Fruit fly (Drosophila melanogaster) whole organism, embryonic: ENCODE measurements around the gene RabX4.
A peak's percentile ranks its signal among the peaks of the same experiment; 100 is the strongest.

Source experiments
- B-H2 ChIP-seq: fragments of 200-800 bp; sonication (Bioruptor generic); optimal IDR thresholded peaks from 2 replicates; lab custom pipeline; 2018; ENCODE audit warnings: missing biosample characterization, mild to moderate bottlenecking, missing genetic modification characterization
- CG10654 ChIP-seq: fragments of 200-800 bp; sonication (Bioruptor generic); optimal IDR thresholded peaks from 2 replicates; lab custom pipeline; 2016; ENCODE audit warnings: missing biosample characterization, missing genetic modification characterization
- CG11560 ChIP-seq: fragments of 200-800 bp; sonication (Bioruptor generic); IDR thresholded peaks from 3 replicates; pipeline ENCODE4 v1.3.6; 2022; ENCODE audit warnings: missing biosample characterization, missing genetic modification characterization
- CG12155 ChIP-seq: fragments of 200-800 bp; sonication (Bioruptor generic); optimal IDR thresholded peaks from 3 replicates; lab custom pipeline; 2016; ENCODE audit warnings: missing biosample characterization, missing genetic modification characterization
- CG13296 ChIP-seq: fragments of 200-800 bp; sonication (Bioruptor generic); optimal IDR thresholded peaks from 3 replicates; lab custom pipeline; 2018; ENCODE audit warnings: missing biosample characterization, mild to moderate bottlenecking, missing genetic modification characterization
- CG14965 ChIP-seq: fragments of 200-800 bp; sonication (Bioruptor generic); optimal IDR thresholded peaks from 2 replicates; lab custom pipeline; 2016; ENCODE audit warnings: missing biosample characterization, missing genetic modification characterization, borderline replicate concordance
- CG1529 ChIP-seq: fragments of 200-800 bp; sonication (Bioruptor generic); optimal IDR thresholded peaks from 3 replicates; lab custom pipeline; 2018; ENCODE audit warnings: missing biosample characterization, missing genetic modification characterization
- CG17385 ChIP-seq: fragments of 200-800 bp; sonication (Bioruptor generic); optimal IDR thresholded peaks from 3 replicates; lab custom pipeline; 2018; ENCODE audit warnings: missing biosample characterization, mild to moderate bottlenecking, missing genetic modification characterization
- CG1792 ChIP-seq: fragments of 200-800 bp; sonication (Bioruptor generic); optimal IDR thresholded peaks from 2 replicates; lab custom pipeline; 2016; ENCODE audit warnings: missing biosample characterization, missing genetic modification characterization
- CG18476 ChIP-seq: fragments of 200-800 bp; sonication (Bioruptor generic); optimal IDR thresholded peaks from 2 replicates; lab custom pipeline; 2016; ENCODE audit warnings: missing biosample characterization, mild to moderate bottlenecking, missing genetic modification characterization
- CG2199 ChIP-seq: fragments of 200-800 bp; sonication (Bioruptor generic); IDR thresholded peaks from 3 replicates; pipeline ENCODE4 v1.3.6; 2022; ENCODE audit warnings: missing biosample characterization, missing genetic modification characterization
- CG32772 ChIP-seq: fragments of 200-800 bp; sonication (Bioruptor generic); IDR thresholded peaks from 2 replicates; pipeline ENCODE4 v1.3.6; 2022; ENCODE audit warnings: missing biosample characterization, missing genetic modification characterization
- CG3281 ChIP-seq: fragments of 200-800 bp; sonication (Bioruptor generic); optimal IDR thresholded peaks from 3 replicates; lab custom pipeline; 2017; ENCODE audit warnings: missing biosample characterization, mild to moderate bottlenecking, missing genetic modification characterization
- CG33557 ChIP-seq: fragments of 200-800 bp; sonication (Bioruptor generic); optimal IDR thresholded peaks from 2 replicates; lab custom pipeline; 2019; ENCODE audit warnings: missing biosample characterization, mild to moderate bottlenecking, missing genetic modification characterization, moderate library complexity
- CG3726 ChIP-seq: fragments of 200-800 bp; sonication (Bioruptor generic); IDR thresholded peaks from 3 replicates; pipeline ENCODE4, ENCODE4 v1.3.6; 2022; ENCODE audit warnings: missing biosample characterization, missing genetic modification characterization
- CG4328 ChIP-seq: fragments of 200-800 bp; sonication (Bioruptor generic); optimal IDR thresholded peaks from 3 replicates; lab custom pipeline; 2017; ENCODE audit warnings: missing biosample characterization, missing genetic modification reagents, missing genetic modification characterization
- CG6689 ChIP-seq: fragments of 200-800 bp; sonication (Bioruptor generic); IDR thresholded peaks from 2 replicates; pipeline ENCODE4 v1.3.6; 2022; ENCODE audit warnings: missing biosample characterization, missing genetic modification characterization
- CG7987 ChIP-seq: fragments of 200-800 bp; sonication (Bioruptor generic); optimal IDR thresholded peaks from 2 replicates; lab custom pipeline; 2018; ENCODE audit warnings: missing biosample characterization, mild to moderate bottlenecking, missing genetic modification characterization, moderate library complexity
- CG9609 ChIP-seq: fragments of 200-800 bp; sonication (Bioruptor generic); optimal IDR thresholded peaks from 3 replicates; lab custom pipeline; 2016; ENCODE audit warnings: missing biosample characterization, missing genetic modification characterization
- CG9727 ChIP-seq: fragments of 200-800 bp; sonication (Bioruptor generic); optimal IDR thresholded peaks from 3 replicates; lab custom pipeline; 2017; ENCODE audit warnings: missing biosample characterization, mild to moderate bottlenecking, missing genetic modification characterization
- Chrac-16 ChIP-seq: fragments of 200-800 bp; sonication (Bioruptor generic); optimal IDR thresholded peaks from 3 replicates; lab custom pipeline; 2016; ENCODE audit warnings: missing biosample characterization, missing genetic modification characterization
- Gsc ChIP-seq: fragments of 200-800 bp; sonication (Bioruptor generic); IDR thresholded peaks from 2 replicates; pipeline ENCODE4 v1.3.6; 2022; ENCODE audit warnings: missing biosample characterization, missing genetic modification characterization
- HLHmδ ChIP-seq: fragments of 200-800 bp; sonication (Bioruptor generic); optimal IDR thresholded peaks from 2 replicates; lab custom pipeline; 2018; ENCODE audit warnings: missing biosample characterization, mild to moderate bottlenecking, missing genetic modification characterization, moderate library complexity
- Kr ChIP-seq: fragments of 200-800 bp; sonication (Bioruptor generic); optimal IDR thresholded peaks from 2 replicates; lab custom pipeline; 2017; ENCODE audit warnings: missing biosample characterization, mild to moderate bottlenecking, missing genetic modification characterization
- ap ChIP-seq: fragments of 200-800 bp; sonication (Bioruptor generic); IDR thresholded peaks from 2 replicates; pipeline ENCODE4 v1.3.6; 2022; ENCODE audit warnings: missing biosample characterization, missing genetic modification characterization
- ato ChIP-seq: fragments of 200-800 bp; sonication (Bioruptor generic); IDR thresholded peaks from 2 replicates; pipeline ENCODE4 v1.3.6; 2022; ENCODE audit warnings: missing biosample characterization, missing genetic modification characterization; ENCODE audit not compliant: partially characterized antibody
- cato ChIP-seq: fragments of 200-800 bp; sonication (Bioruptor generic); optimal IDR thresholded peaks from 2 replicates; lab custom pipeline; 2016; ENCODE audit warnings: missing biosample characterization, missing genetic modification characterization, borderline replicate concordance
- croc ChIP-seq: fragments of 200-800 bp; sonication (Bioruptor generic); conservative IDR thresholded peaks from 3 replicates; pipeline ENCODE4 v1.3.6; 2022; ENCODE audit warnings: missing biosample characterization, missing genetic modification characterization
- crol ChIP-seq: fragments of 200-800 bp; sonication (Bioruptor generic); IDR thresholded peaks from 2 replicates; pipeline ENCODE4 v1.3.6; 2022; ENCODE audit warnings: missing biosample characterization, missing genetic modification characterization
- cwo ChIP-seq: fragments of 200-800 bp; sonication (Bioruptor generic); optimal IDR thresholded peaks from 3 replicates; lab custom pipeline; 2017; ENCODE audit warnings: missing biosample characterization, missing genetic modification characterization, mild to moderate bottlenecking, moderate library complexity, missing genetic modification reagents
- dmrt99B ChIP-seq: fragments of 200-800 bp; sonication (Bioruptor generic); optimal IDR thresholded peaks from 2 replicates; lab custom pipeline; 2018; ENCODE audit warnings: missing biosample characterization, mild to moderate bottlenecking, missing genetic modification characterization, moderate library complexity
- esg ChIP-seq: fragments of 200-800 bp; sonication (Bioruptor generic); conservative IDR thresholded peaks from 2 replicates; pipeline ENCODE4 v1.3.6; 2022; ENCODE audit warnings: missing biosample characterization, missing genetic modification characterization
- gro ChIP-seq: fragments of 200-800 bp; sonication (Bioruptor generic); optimal IDR thresholded peaks from 2 replicates; lab custom pipeline; 2016; ENCODE audit warnings: missing biosample characterization, missing genetic modification characterization
- gsb-n ChIP-seq: fragments of 200-800 bp; sonication (Bioruptor generic); optimal IDR thresholded peaks from 3 replicates; lab custom pipeline; 2018; ENCODE audit warnings: missing biosample characterization, mild to moderate bottlenecking, missing genetic modification characterization
- inv ChIP-seq: fragments of 200-800 bp; sonication (Bioruptor generic); IDR thresholded peaks from 2 replicates; pipeline ENCODE4 v1.3.6; 2022; ENCODE audit warnings: missing biosample characterization, missing genetic modification characterization; ENCODE audit not compliant: partially characterized antibody
- ken ChIP-seq: fragments of 200-800 bp; sonication (Bioruptor generic); IDR thresholded peaks from 3 replicates; pipeline ENCODE4 v1.3.6; 2022; ENCODE audit warnings: missing biosample characterization, missing genetic modification characterization
- lmd ChIP-seq: fragments of 200-800 bp; sonication (Bioruptor generic); IDR thresholded peaks from 2 replicates; pipeline ENCODE4 v1.3.6; 2022; ENCODE audit warnings: missing biosample characterization, missing genetic modification characterization
- mirr ChIP-seq: fragments of 200-800 bp; sonication (Bioruptor generic); optimal IDR thresholded peaks from 3 replicates; lab custom pipeline; 2018; ENCODE audit warnings: missing biosample characterization, mild to moderate bottlenecking, missing genetic modification characterization
- org-1 ChIP-seq: fragments of 200-800 bp; sonication (Bioruptor generic); optimal IDR thresholded peaks from 2 replicates; lab custom pipeline; 2017; ENCODE audit warnings: missing biosample characterization, missing genetic modification characterization
- pan ChIP-seq, 4 experiments: fragments of >200 bp in 3 of 4; fragments of 200-800 bp in 1 of 4; sonication (Bioruptor generic) in 1 of 4; optimal IDR thresholded peaks in 3 of 4; IDR thresholded peaks in 1 of 4; 2 replicates each; pipeline versions ENCODE4 v1.3.6 to Lab custom; 2017 to 2022; ENCODE audit warnings: missing biosample characterization in 2 of 4, missing genetic modification characterization in 2 of 4, mixed read lengths in 1 of 4
- sob ChIP-seq: fragments of 200-800 bp; sonication (Bioruptor generic); IDR thresholded peaks from 2 replicates; pipeline ENCODE4 v1.3.6; 2022; ENCODE audit warnings: missing biosample characterization, missing genetic modification characterization
- stwl ChIP-seq: fragments of 200-800 bp; sonication (Bioruptor generic); optimal IDR thresholded peaks from 3 replicates; lab custom pipeline; 2018; ENCODE audit warnings: missing biosample characterization, mild to moderate bottlenecking, missing genetic modification characterization, moderate library complexity
- sug ChIP-seq: fragments of 200-800 bp; optimal IDR thresholded peaks from 2 replicates; lab custom pipeline; 2019; ENCODE audit warnings: missing biosample characterization, mild to moderate bottlenecking, missing genetic modification characterization, moderate library complexity
- trem ChIP-seq: fragments of 200-800 bp; optimal IDR thresholded peaks from 3 replicates; lab custom pipeline; 2019; ENCODE audit warnings: missing biosample characterization, mild to moderate bottlenecking, missing genetic modification characterization, moderate library complexity
- twi ChIP-seq: fragments of 200-800 bp; optimal IDR thresholded peaks from 2 replicates; lab custom pipeline; 2019; ENCODE audit warnings: missing biosample characterization, mild to moderate bottlenecking, missing genetic modification characterization, moderate library complexity
- tx ChIP-seq: fragments of 200-800 bp; sonication (Bioruptor generic); optimal IDR thresholded peaks from 2 replicates; lab custom pipeline; 2016; ENCODE audit warnings: missing biosample characterization, missing genetic modification characterization
- unc-4 ChIP-seq: fragments of 200-800 bp; sonication (Bioruptor generic); IDR thresholded peaks from 2 replicates; pipeline ENCODE4 v1.3.6; 2022; ENCODE audit warnings: missing biosample characterization, missing genetic modification characterization; ENCODE audit not compliant: partially characterized antibody
- z ChIP-seq: fragments of 200-800 bp; sonication (Bioruptor generic); IDR thresholded peaks from 3 replicates; pipeline ENCODE4 v1.3.6; 2022; ENCODE audit warnings: missing biosample characterization, missing genetic modification characterization

RabX4 gene

dm6 chr3R:24875939-24876842, 48.0 kb upstream of the RabX4 start, which contains the start of gene CG3744 (continued):
- TF ChIP-seq CG12155 (GFP tag; lab: Kevin White, UChicago) (peak; percentile 87), CG7987 (GFP tag; lab: Kevin White, UChicago) (peak; percentile 52), CG1529 (GFP tag; lab: Kevin White, UChicago) (peak; percentile 66), B-H2 (GFP tag; lab: Kevin White, UChicago) (peak; percentile 95), CG13296 (peak; percentile 90), CG3281 (GFP tag; lab: Kevin White, UChicago) (peak; percentile 90), pan (optimal IDR thresholded peaks at IDR 0.05; lab: Kevin White, UChicago) (no peak), pan (GFP tag; optimal IDR thresholded peaks at IDR 0.05 in 1 of 2, IDR thresholded peaks at IDR 0.05 in 1 of 2) (peak in 1 of 2 experiments; percentile 95), esg (GFP tag; lab: Robert Waterston, UW) (peak; percentile 87), cwo (no peak), dmrt99B (peak; percentile 85), mirr (GFP tag; lab: Kevin White, UChicago) (peak; percentile 74), gsb-n (tag; lab: Kevin White, UChicago) (peak; percentile 78), inv (GFP tag; lab: Robert Waterston, UW) (peak; percentile 94), CG1792 (GFP tag; lab: Kevin White, UChicago) (peak; percentile 42), CG6689 (GFP tag; lab: Robert Waterston, UW) (peak; percentile 93), HLHmδ (GFP tag; lab: Kevin White, UChicago) (no peak), Gsc (GFP tag; lab: Robert Waterston, UW) (peak; percentile 65), CG9609 (peak; percentile 77), gro (GFP tag; lab: Kevin White, UChicago) (peak; percentile 57), twi (tag; lab: Kevin White, UChicago) (peak; percentile 83), ken (GFP tag; lab: Robert Waterston, UW) (peak; percentile 97), lmd (GFP tag; lab: Robert Waterston, UW) (peak; percentile 93), cato (GFP tag; lab: Kevin White, UChicago) (peak; percentile 29), sob (peak; percentile 96), CG33557 (GFP tag; lab: Kevin White, UChicago) (peak; percentile 78), trem (peak; percentile 84), CG9727 (peak; percentile 88), croc (GFP tag; lab: Robert Waterston, UW) (peak; percentile 79), CG32772 (GFP tag; lab: Robert Waterston, UW) (peak; percentile 93), unc-4 (GFP tag; lab: Robert Waterston, UW) (peak; percentile 93), ap (GFP tag; lab: Robert Waterston, UW) (peak; percentile 84), z (GFP tag; lab: Robert Waterston, UW) (peak; percentile 38; the same call in 1 of the 3 replicates), CG18476 (peak; percentile 71), CG11560 (tag; lab: Robert Waterston, UW) (peak; percentile 72), crol (peak; percentile 44; the same call in 1 of the 2 replicates), Kr (no peak), tx (GFP tag; lab: Kevin White, UChicago) (peak; percentile 63), CG14965 (no peak), stwl (peak; percentile 29), ato (GFP tag; lab: Robert Waterston, UW) (peak; percentile 77), sug (peak; percentile 93), CG2199 (GFP tag; lab: Robert Waterston, UW) (peak; percentile 86), org-1 (GFP tag; lab: Kevin White, UChicago) (peak; percentile 58), CG10654 (GFP tag; lab: Kevin White, UChicago) (peak; percentile 89), CG17385 (GFP tag; lab: Kevin White, UChicago) (peak; percentile 80), CG3726 (GFP tag; lab: Robert Waterston, UW) (peak; percentile 84), CG4328 (GFP tag; lab: Kevin White, UChicago) (peak; percentile 85), Chrac-16 (GFP tag; lab: Kevin White, UChicago) (peak; percentile 86)
